Worm (Caenorhabditis elegans): Measurements from ENCODE around the gene spig-3.
"Not testable (repeated sequence)": the region's sequence is repeated elsewhere in the genome, so short reads cannot be mapped to it uniquely, and the experiment has no call there.

The spig-3 gene

DNA sequence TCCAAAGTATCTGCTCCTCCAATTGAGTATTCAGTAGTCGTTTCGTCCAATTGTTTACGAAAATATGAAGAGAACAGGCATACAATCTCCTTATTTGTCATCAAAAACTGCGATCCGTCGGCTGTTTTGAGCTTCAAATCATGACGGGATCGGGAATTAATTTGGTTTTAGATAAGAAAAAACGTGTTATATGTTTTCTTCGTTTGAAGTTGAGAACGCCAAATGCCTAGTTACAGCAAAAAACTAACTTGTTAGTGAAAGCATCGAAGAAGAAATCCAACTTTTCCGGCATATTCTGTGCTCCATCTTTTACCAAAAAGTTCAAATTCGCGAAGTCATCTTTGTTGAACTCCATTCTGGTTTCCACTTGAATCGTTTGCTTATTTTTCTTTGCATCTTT, 10.1 kb downstream of the spig-3 start, which contains the start of gene F14D7.1:
Gene F14D7.1, minus strand, starts transcription at position 101 of the 400 bp plus-strand sequence.
- TF ChIP-seq ref-1 (GFP tag; conservative IDR thresholded peaks at IDR 0.05) (no peak), ztf-29 (GFP tag; IDR thresholded peaks at IDR 0.05) (no peak), flt-1 (GFP tag; IDR thresholded peaks at IDR 0.05) (no peak)

DNA sequence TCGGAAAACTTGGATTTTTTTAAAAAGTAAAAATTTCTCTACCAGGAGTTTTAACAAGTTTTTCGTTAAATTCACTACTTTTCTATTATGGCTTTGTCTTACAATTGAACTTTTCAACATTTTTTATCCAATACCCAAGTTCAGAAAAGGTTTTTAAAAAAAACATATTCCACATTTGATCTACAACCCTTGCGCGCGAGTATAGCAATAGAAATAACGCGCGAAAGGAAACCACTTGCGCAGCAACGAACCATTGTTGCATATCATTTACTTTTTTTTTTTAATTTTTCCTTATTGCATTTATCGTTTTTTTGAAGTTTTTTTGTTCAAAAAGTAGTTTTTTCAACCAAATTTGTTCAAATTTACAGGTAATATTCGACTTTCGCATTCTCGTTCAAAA, 13.7 kb downstream of the spig-3 start, which contains the start of gene F40G12.11:
Gene F40G12.11, plus strand, starts transcription at position 369 of the 400 bp plus-strand sequence.
- TF ChIP-seq cog-1 (tag; optimal IDR thresholded peaks at IDR 0.05) (no peak), ztf-23 (GFP tag; IDR thresholded peaks at IDR 0.05) (no peak), T22C8.4 (GFP tag; IDR thresholded peaks at IDR 0.05) (no peak), flt-1 (GFP tag; IDR thresholded peaks at IDR 0.05) (no peak), ztf-29 (GFP tag; IDR thresholded peaks at IDR 0.05) (no peak), med-1 (GFP tag; optimal IDR thresholded peaks at IDR 0.05; ENCODE audit: insufficient read depth) (no peak), ref-1 (GFP tag; conservative IDR thresholded peaks at IDR 0.05) (no peak), klf-2 (GFP tag; conservative IDR thresholded peaks at IDR 0.05) (no peak), tab-1 (GFP tag; IDR thresholded peaks at IDR 0.05) (no peak)

DNA sequence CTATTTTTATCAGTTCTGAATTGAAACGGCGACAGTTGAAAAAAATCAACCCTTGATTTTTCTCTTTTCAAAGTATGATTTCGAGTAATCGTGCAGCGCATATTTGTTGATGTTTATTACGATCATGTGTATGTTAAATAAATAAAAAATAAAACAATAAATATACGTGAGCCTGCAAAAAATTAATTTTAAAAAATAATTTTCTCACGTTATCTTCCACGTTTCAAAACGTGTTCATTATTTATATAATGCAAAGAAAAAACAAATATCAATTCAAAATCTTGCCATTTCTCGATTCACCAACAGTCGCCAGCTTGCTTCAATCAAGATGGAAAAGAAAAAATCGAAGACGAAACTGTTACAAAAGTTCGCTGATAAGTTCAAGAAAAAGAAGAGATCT, 16.2 kb downstream of the spig-3 start, which contains the start of gene F40G12.10:
Gene F40G12.10, plus strand, starts transcription at position 301 of the 400 bp plus-strand sequence.
- TF ChIP-seq flt-1 (GFP tag; IDR thresholded peaks at IDR 0.05) (no peak), cog-1 (tag; optimal IDR thresholded peaks at IDR 0.05) (no peak), ref-1 (GFP tag; conservative IDR thresholded peaks at IDR 0.05) (no peak), tab-1 (GFP tag; IDR thresholded peaks at IDR 0.05) (no peak), T22C8.4 (GFP tag; IDR thresholded peaks at IDR 0.05) (no peak), klf-2 (GFP tag; conservative IDR thresholded peaks at IDR 0.05) (no peak), ztf-23 (GFP tag; IDR thresholded peaks at IDR 0.05) (no peak), med-1 (GFP tag; optimal IDR thresholded peaks at IDR 0.05; ENCODE audit: insufficient read depth) (no peak), ztf-29 (GFP tag; IDR thresholded peaks at IDR 0.05) (no peak)

DNA sequence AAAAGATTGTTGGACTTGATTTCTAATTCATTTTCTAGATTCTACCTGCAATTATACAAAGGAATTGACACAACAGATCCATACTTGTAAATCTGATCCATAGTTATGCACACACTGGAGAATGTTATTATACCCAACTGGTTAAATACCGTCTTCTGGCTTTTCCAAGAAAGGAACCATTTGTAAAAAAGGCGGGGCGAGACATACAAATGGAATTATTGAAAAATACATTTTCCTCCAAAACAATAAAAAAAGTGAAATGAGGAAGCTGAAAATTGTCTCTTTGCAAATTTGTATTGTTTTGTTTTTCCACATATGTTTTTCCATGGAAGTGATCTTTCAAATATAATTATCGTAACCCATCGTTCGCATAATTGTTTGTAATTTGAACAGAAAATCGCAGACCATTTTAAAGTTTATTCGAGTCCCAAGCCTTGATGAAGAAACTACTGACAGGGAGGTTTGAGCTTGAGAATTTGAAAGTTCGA, 17.2 kb downstream of the spig-3 start, which contains the start of the genes srt-74 and F40G12.9:
Gene srt-74, minus strand, starts transcription at position 101 of the 488 bp plus-strand sequence.
Gene F40G12.9, plus strand, starts transcription at position 438 of the 488 bp plus-strand sequence.
- no peak for TF ChIP-seq tab-1 (GFP tag; IDR thresholded peaks at IDR 0.05)
- TF ChIP-seq ztf-23 (GFP tag; IDR thresholded peaks at IDR 0.05) = no peak
- TF ChIP-seq klf-2 (GFP tag; conservative IDR thresholded peaks at IDR 0.05) = no peak
- TF ChIP-seq med-1 (GFP tag; optimal IDR thresholded peaks at IDR 0.05; ENCODE audit: insufficient read depth) = no peak
- TF ChIP-seq ref-1 (GFP tag; conservative IDR thresholded peaks at IDR 0.05) = no peak
- TF ChIP-seq flt-1 (GFP tag; IDR thresholded peaks at IDR 0.05) = no peak
- TF ChIP-seq cog-1 (tag; optimal IDR thresholded peaks at IDR 0.05) = no peak
- no peak for TF ChIP-seq T22C8.4 (GFP tag; IDR thresholded peaks at IDR 0.05)
- no peak for TF ChIP-seq ztf-29 (GFP tag; IDR thresholded peaks at IDR 0.05)

DNA sequence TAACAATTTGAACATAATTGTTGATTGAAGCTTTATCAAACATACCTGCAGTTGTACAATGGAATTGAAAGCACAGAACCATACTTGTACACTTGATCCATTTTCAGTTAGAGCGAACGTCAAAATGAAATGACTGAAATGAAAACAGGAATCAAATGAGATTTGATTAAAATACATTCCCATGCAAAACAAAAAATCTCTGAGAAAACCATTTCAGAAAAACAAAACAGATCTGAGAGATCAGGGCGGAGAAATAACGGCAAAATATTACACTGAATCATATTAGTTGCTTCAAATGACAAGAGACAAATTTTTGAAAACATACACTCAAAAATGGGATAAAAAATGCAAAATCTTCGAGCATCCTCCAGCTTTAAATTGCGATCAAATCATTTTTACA, 19.7 kb downstream of the spig-3 start, which contains the start of gene srt-33:
Gene srt-33, minus strand, starts transcription at position 101 of the 400 bp plus-strand sequence.
- TF ChIP-seq flt-1 (GFP tag; IDR thresholded peaks at IDR 0.05) (no peak), ztf-29 (GFP tag; IDR thresholded peaks at IDR 0.05) (no peak), ztf-23 (GFP tag; IDR thresholded peaks at IDR 0.05) (no peak), klf-2 (GFP tag; conservative IDR thresholded peaks at IDR 0.05) (no peak), ref-1 (GFP tag; conservative IDR thresholded peaks at IDR 0.05) (no peak), T22C8.4 (GFP tag; IDR thresholded peaks at IDR 0.05) (no peak), tab-1 (GFP tag; IDR thresholded peaks at IDR 0.05) (no peak), cog-1 (tag; optimal IDR thresholded peaks at IDR 0.05) (no peak), med-1 (GFP tag; optimal IDR thresholded peaks at IDR 0.05; ENCODE audit: insufficient read depth) (no peak)

DNA sequence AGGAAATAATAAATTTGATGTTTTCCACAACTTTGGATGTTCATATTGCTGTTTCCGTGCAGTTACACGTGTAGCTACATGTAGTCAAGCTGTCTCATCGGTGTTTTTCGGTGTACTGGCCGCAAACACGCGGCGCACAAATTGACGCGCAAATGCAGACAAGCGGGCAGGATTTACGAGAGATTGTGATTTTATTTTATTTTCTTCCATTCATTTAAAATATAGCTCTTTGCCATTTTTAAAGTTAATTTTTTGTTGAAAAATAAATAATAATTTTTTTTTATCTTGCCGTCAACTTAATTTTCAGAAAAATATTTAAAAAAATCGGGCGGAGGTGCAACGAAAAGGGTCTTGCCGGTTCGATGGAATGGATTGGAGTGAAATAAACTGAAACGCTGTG, 25.2 kb downstream of the spig-3 start, which contains the start of gene F40G12.7:
Gene F40G12.7, plus strand, starts transcription at position 301 of the 400 bp plus-strand sequence.
- not testable (repeated sequence) for TF ChIP-seq cog-1 (tag; optimal IDR thresholded peaks at IDR 0.05); klf-2 (GFP tag; conservative IDR thresholded peaks at IDR 0.05); ref-1 (GFP tag; conservative IDR thresholded peaks at IDR 0.05)

DNA sequence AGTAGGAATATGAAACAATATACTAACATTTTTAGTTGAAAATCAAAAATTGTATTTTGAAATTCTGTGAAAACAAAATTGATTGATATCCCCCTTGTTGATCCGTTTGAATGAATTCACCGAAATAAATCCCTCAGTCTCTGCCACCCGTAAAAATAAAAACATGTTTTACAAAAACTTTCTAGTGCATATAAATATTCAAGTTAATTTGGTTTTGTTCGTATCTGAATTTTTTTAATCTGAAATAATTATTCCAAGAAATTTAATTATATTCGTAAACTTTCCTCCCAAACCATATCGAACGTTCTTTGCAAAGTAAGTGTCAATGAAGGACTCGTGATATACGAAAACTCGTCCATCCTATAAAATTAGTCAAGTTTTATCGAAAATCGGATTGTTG, 26.4 kb downstream of the spig-3 start, which contains the start of gene F40G12.6:
Gene F40G12.6, minus strand, starts transcription at position 101 of the 400 bp plus-strand sequence.
- TF ChIP-seq T22C8.4 (GFP tag; IDR thresholded peaks at IDR 0.05) = no peak
- TF ChIP-seq ztf-29 (GFP tag; IDR thresholded peaks at IDR 0.05) = no peak
- TF ChIP-seq ztf-23 (GFP tag; IDR thresholded peaks at IDR 0.05) = no peak
- TF ChIP-seq med-1 (GFP tag; optimal IDR thresholded peaks at IDR 0.05; ENCODE audit: insufficient read depth) = no peak
- TF ChIP-seq flt-1 (GFP tag; IDR thresholded peaks at IDR 0.05) = no peak
- no peak for TF ChIP-seq cog-1 (tag; optimal IDR thresholded peaks at IDR 0.05)
- TF ChIP-seq klf-2 (GFP tag; conservative IDR thresholded peaks at IDR 0.05) = no peak
- no peak for TF ChIP-seq tab-1 (GFP tag; IDR thresholded peaks at IDR 0.05)
- no peak for TF ChIP-seq ref-1 (GFP tag; conservative IDR thresholded peaks at IDR 0.05)

DNA sequence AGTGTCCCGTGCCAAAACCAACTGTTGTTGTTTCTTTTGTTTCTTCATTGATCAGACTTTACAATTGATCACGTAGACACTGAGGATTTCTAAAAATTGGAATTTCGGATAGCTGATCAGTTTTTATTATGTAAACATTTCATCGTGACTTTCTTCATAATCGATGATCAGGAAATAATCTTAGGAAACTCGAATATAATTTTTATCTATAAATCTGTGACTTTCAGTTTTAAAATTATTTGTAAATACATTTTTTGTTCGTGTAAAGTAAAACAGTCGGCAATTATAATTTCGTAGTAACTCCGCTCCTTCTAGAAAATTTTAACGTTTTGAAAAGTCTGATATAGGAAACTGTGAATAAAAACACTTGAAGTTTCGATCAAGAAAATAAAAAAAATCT, 28.7 kb downstream of the spig-3 start, which contains the start of gene F40G12.5:
Gene F40G12.5, minus strand, starts transcription at position 101 of the 400 bp plus-strand sequence.
- TF ChIP-seq cog-1 (tag; optimal IDR thresholded peaks at IDR 0.05) = no peak
- no peak for TF ChIP-seq T22C8.4 (GFP tag; IDR thresholded peaks at IDR 0.05)
- no peak for TF ChIP-seq flt-1 (GFP tag; IDR thresholded peaks at IDR 0.05)
- TF ChIP-seq ztf-29 (GFP tag; IDR thresholded peaks at IDR 0.05) = no peak
- no peak for TF ChIP-seq tab-1 (GFP tag; IDR thresholded peaks at IDR 0.05)
- no peak for TF ChIP-seq med-1 (GFP tag; optimal IDR thresholded peaks at IDR 0.05; ENCODE audit: insufficient read depth)
- TF ChIP-seq ref-1 (GFP tag; conservative IDR thresholded peaks at IDR 0.05) = no peak
- TF ChIP-seq klf-2 (GFP tag; conservative IDR thresholded peaks at IDR 0.05) = no peak
- no peak for TF ChIP-seq ztf-23 (GFP tag; IDR thresholded peaks at IDR 0.05)

DNA sequence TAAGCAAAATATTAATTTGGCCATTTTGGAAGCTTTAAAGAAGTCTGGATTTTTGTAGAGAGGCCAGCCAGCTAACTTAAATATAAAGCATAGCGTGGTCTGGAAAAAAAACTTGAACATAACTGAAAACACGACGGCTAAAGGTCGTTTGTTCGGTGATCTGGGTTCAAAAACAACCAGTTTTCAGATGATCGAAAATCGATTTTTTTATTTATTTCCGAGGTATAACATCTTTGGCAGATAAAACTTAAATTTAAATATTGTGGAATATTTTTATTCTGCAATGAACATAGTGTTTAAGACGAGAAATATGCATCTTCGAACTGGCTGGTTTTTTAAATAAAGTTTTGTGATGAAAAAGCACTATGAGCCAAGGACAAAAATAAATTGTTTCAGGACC, 30.9 kb downstream of the spig-3 start, which contains the start of gene F40G12.4:
Gene F40G12.4, minus strand, starts transcription at position 101 of the 400 bp plus-strand sequence.
- TF ChIP-seq ztf-29 (GFP tag; IDR thresholded peaks at IDR 0.05) = no peak
- TF ChIP-seq T22C8.4 (GFP tag; IDR thresholded peaks at IDR 0.05) = no peak
- no peak for TF ChIP-seq flt-1 (GFP tag; IDR thresholded peaks at IDR 0.05)
- TF ChIP-seq med-1 (GFP tag; optimal IDR thresholded peaks at IDR 0.05; ENCODE audit: insufficient read depth) = no peak
- TF ChIP-seq cog-1 (tag; optimal IDR thresholded peaks at IDR 0.05) = no peak
- no peak for TF ChIP-seq tab-1 (GFP tag; IDR thresholded peaks at IDR 0.05)
- TF ChIP-seq ztf-23 (GFP tag; IDR thresholded peaks at IDR 0.05) = no peak
- no peak for TF ChIP-seq ref-1 (GFP tag; conservative IDR thresholded peaks at IDR 0.05)
